Worm (Caenorhabditis elegans) whole organism, L4 larva: ENCODE results near the gene F14F9.4.

ENCODE experiments used
- Y5F2A.4 ChIP-seq: fragments of 200-800 bp; sonication (Bioruptor generic); optimal IDR thresholded peaks from 2 replicates; lab custom pipeline; 2018; ENCODE audit warnings: mild to moderate bottlenecking, missing genetic modification characterization, missing compliant biosample characterization
- ama-1 ChIP-seq: fragments of 150-350 bp; optimal IDR thresholded peaks from 2 replicates; lab custom pipeline; 2014; ENCODE audit warnings: inconsistent platforms, mixed read lengths
- egl-27 ChIP-seq: sonication (generic microtip); optimal IDR thresholded peaks from 3 replicates; lab custom pipeline; 2017; ENCODE audit warnings: missing biosample characterization, missing genetic modification reagents, missing genetic modification characterization
- fos-1 ChIP-seq: fragments of 150-350 bp; optimal IDR thresholded peaks from 2 replicates; lab custom pipeline; 2014; ENCODE audit warnings: missing biosample characterization, missing genetic modification characterization
- hlh-30 ChIP-seq: sonication (generic microtip); optimal IDR thresholded peaks from 2 replicates; lab custom pipeline; 2017; ENCODE audit warnings: antibody characterized with exemption, mild to moderate bottlenecking, missing genetic modification characterization, missing compliant biosample characterization; ENCODE audit not compliant: insufficient read depth
- mep-1 ChIP-seq: fragments of 150-350 bp; sonication (generic microtip); optimal IDR thresholded peaks from 3 replicates; lab custom pipeline; 2014; ENCODE audit warnings: missing biosample characterization, missing genetic modification characterization
- nhr-28 ChIP-seq: fragments of 150-350 bp; optimal IDR thresholded peaks from 2 replicates; lab custom pipeline; 2014; ENCODE audit warnings: missing biosample characterization, missing genetic modification characterization
- pha-4 ChIP-seq, 2 experiments: fragments of 150-350 bp in 1 of 2; fragments of 200-800 bp in 1 of 2; sonication (Bioruptor generic) in 1 of 2; IDR thresholded peaks in 1 of 2; optimal IDR thresholded peaks in 1 of 2; 2 replicates each; pipeline versions ENCODE4 v1.3.6 to Lab custom; 2014 to 2022; ENCODE audit warnings: missing genetic modification characterization in 2 of 2, missing genetic modification reagents in 2 of 2, missing biosample characterization in 1 of 2, missing compliant biosample characterization in 1 of 2

ce11 chrV:5164682-5165081, 32.1 kb downstream of the F14F9.4 start, which contains the start of gene abu-7:
- TF ChIP-seq egl-27 (tag; lab: Kevin White, UChicago) = no peak
- TF ChIP-seq ama-1 = no peak
- no peak for TF ChIP-seq pha-4 (GFP tag; IDR thresholded peaks at IDR 0.05; lab: Robert Waterston, UW)
- no peak for TF ChIP-seq pha-4 (tag; optimal IDR thresholded peaks at IDR 0.05; lab: Kevin White, UChicago)
- no peak for TF ChIP-seq nhr-28 (tag; lab: Kevin White, UChicago)
- TF ChIP-seq fos-1 (tag; lab: Kevin White, UChicago) = no peak
- no peak for TF ChIP-seq Y5F2A.4
- TF ChIP-seq hlh-30 (tag; lab: Kevin White, UChicago) = no peak
- no peak for TF ChIP-seq mep-1 (tag; lab: Kevin White, UChicago)
